Worm (Caenorhabditis elegans) whole organism, young adult: ENCODE data around the gene T23F6.2.

Source experiments
- B0261.1 ChIP-seq: sonication (generic microtip); optimal IDR thresholded peaks from 2 replicates; lab custom pipeline; 2016; ENCODE audit warnings: mild to moderate bottlenecking, missing genetic modification characterization, moderate library complexity, missing compliant biosample characterization
- D2030.7 ChIP-seq: fragments of 200-800 bp; sonication (Bioruptor generic); IDR thresholded peaks from 2 replicates; pipeline ENCODE4 v1.3.6; 2022; ENCODE audit warnings: missing genetic modification reagents, missing genetic modification characterization, missing compliant biosample characterization
- F23B12.7 ChIP-seq: sonication (generic microtip); optimal IDR thresholded peaks from 2 replicates; lab custom pipeline; 2017; ENCODE audit warnings: missing genetic modification characterization, mild to moderate bottlenecking, missing compliant biosample characterization, antibody characterized with exemption, moderate library complexity; ENCODE audit not compliant: insufficient read depth
- F37B4.10 ChIP-seq: fragments of 200-800 bp; sonication (Bioruptor generic); IDR thresholded peaks from 2 replicates; pipeline ENCODE4 v1.3.6; 2022; ENCODE audit warnings: missing genetic modification characterization, missing compliant biosample characterization
- F49E8.2 ChIP-seq: sonication (generic microtip); optimal IDR thresholded peaks from 3 replicates; lab custom pipeline; 2017; ENCODE audit warnings: missing genetic modification characterization, mild to moderate bottlenecking, missing compliant biosample characterization, antibody characterized with exemption, moderate library complexity; ENCODE audit not compliant: insufficient read depth
- F52B5.7 ChIP-seq: sonication (generic microtip); optimal IDR thresholded peaks from 2 replicates; lab custom pipeline; 2016; ENCODE audit warnings: mild to moderate bottlenecking, missing genetic modification characterization, missing compliant biosample characterization
- Y53G8AR.9 ChIP-seq: fragments of 200-800 bp; sonication (Bioruptor generic); conservative IDR thresholded peaks from 2 replicates; pipeline ENCODE4 v1.3.6; 2022; ENCODE audit warnings: missing genetic modification reagents, missing genetic modification characterization, missing compliant biosample characterization
- Y95B8A.8 ChIP-seq: fragments of 200-800 bp; sonication (Bioruptor generic); IDR thresholded peaks from 2 replicates; pipeline ENCODE4 v1.3.6; 2022; ENCODE audit warnings: missing genetic modification reagents, missing genetic modification characterization, missing compliant biosample characterization
- akir-1 ChIP-seq: fragments of 200-800 bp; sonication (Bioruptor generic); optimal IDR thresholded peaks from 2 replicates; lab custom pipeline; 2018; ENCODE audit warnings: mild to moderate bottlenecking, missing genetic modification characterization, moderate library complexity, missing compliant biosample characterization
- aptf-2 ChIP-seq: fragments of 200-800 bp; sonication (Bioruptor generic); conservative IDR thresholded peaks from 2 replicates; pipeline ENCODE4 v1.3.6; 2022; ENCODE audit warnings: missing genetic modification reagents, missing genetic modification characterization, missing compliant biosample characterization
- aptf-3 ChIP-seq: fragments of 200-800 bp; sonication (Bioruptor generic); IDR thresholded peaks from 2 replicates; pipeline ENCODE4 v1.3.6; 2022; ENCODE audit warnings: missing genetic modification characterization, missing compliant biosample characterization
- athp-1 ChIP-seq: sonication (generic microtip); optimal IDR thresholded peaks from 2 replicates; lab custom pipeline; 2017; ENCODE audit warnings: mild to moderate bottlenecking, missing genetic modification characterization, missing compliant biosample characterization
- attf-5 ChIP-seq: fragments of 200-800 bp; sonication (Bioruptor generic); optimal IDR thresholded peaks from 2 replicates; lab custom pipeline; 2018; ENCODE audit warnings: mild to moderate bottlenecking, missing genetic modification characterization, missing compliant biosample characterization
- attf-6 ChIP-seq: fragments of 200-800 bp; sonication (Bioruptor generic); IDR thresholded peaks from 2 replicates; pipeline ENCODE4 v1.3.6; 2022; ENCODE audit warnings: missing genetic modification reagents, missing genetic modification characterization, missing compliant biosample characterization
- bed-1 ChIP-seq: fragments of 200-800 bp; sonication (Bioruptor generic); IDR thresholded peaks from 2 replicates; pipeline ENCODE4 v1.3.6; 2022; ENCODE audit warnings: missing genetic modification reagents, missing genetic modification characterization, missing compliant biosample characterization
- ccch-3 ChIP-seq: fragments of 200-800 bp; sonication (Bioruptor generic); optimal IDR thresholded peaks from 2 replicates; lab custom pipeline; 2018; ENCODE audit warnings: mild to moderate bottlenecking, missing genetic modification characterization, missing compliant biosample characterization
- cebp-2 ChIP-seq: fragments of 200-800 bp; sonication (Bioruptor generic); IDR thresholded peaks from 2 replicates; pipeline ENCODE4 v1.3.6; 2022; ENCODE audit warnings: missing genetic modification characterization, missing compliant biosample characterization
- ceh-100 ChIP-seq: fragments of 200-800 bp; sonication (Bioruptor generic); IDR thresholded peaks from 2 replicates; pipeline ENCODE4 v1.3.6; 2022; ENCODE audit warnings: missing genetic modification reagents, missing genetic modification characterization, missing compliant biosample characterization
- ceh-40 ChIP-seq: fragments of 200-800 bp; sonication (Bioruptor generic); IDR thresholded peaks from 2 replicates; pipeline ENCODE4 v1.3.6; 2022; ENCODE audit warnings: missing genetic modification characterization, missing compliant biosample characterization
- ceh-58 ChIP-seq: fragments of 200-800 bp; sonication (Bioruptor generic); IDR thresholded peaks from 2 replicates; pipeline ENCODE4 v1.3.6; 2022; ENCODE audit warnings: missing genetic modification characterization, missing compliant biosample characterization
- ceh-79 ChIP-seq: sonication (generic microtip); optimal IDR thresholded peaks from 2 replicates; lab custom pipeline; 2017; ENCODE audit warnings: mild to moderate bottlenecking, missing genetic modification characterization, missing compliant biosample characterization
- die-1 ChIP-seq: sonication (generic microtip); optimal IDR thresholded peaks from 2 replicates; lab custom pipeline; 2016; ENCODE audit warnings: missing genotype, mild to moderate bottlenecking, missing genetic modification characterization, missing compliant biosample characterization
- efl-1 ChIP-seq: fragments of 150-350 bp; optimal IDR thresholded peaks from 2 replicates; lab custom pipeline; 2014; ENCODE audit warnings: missing biosample characterization, missing genetic modification reagents, missing genetic modification characterization
- egl-18 ChIP-seq: fragments of 200-800 bp; sonication (Bioruptor generic); IDR thresholded peaks from 2 replicates; pipeline ENCODE4 v1.3.6; 2022; ENCODE audit warnings: missing genetic modification reagents, missing genetic modification characterization, missing compliant biosample characterization
- egl-44 ChIP-seq: fragments of 200-800 bp; sonication (Bioruptor generic); IDR thresholded peaks from 2 replicates; pipeline ENCODE4 v1.3.6; 2022; ENCODE audit warnings: missing genetic modification reagents, missing genetic modification characterization, missing compliant biosample characterization
- ekl-4 ChIP-seq: fragments of 200-800 bp; sonication (Bioruptor generic); IDR thresholded peaks from 2 replicates; pipeline ENCODE4 v1.3.6; 2022; ENCODE audit warnings: missing genetic modification reagents, missing genetic modification characterization, missing compliant biosample characterization
- ets-4 ChIP-seq: fragments of 200-800 bp; sonication (Bioruptor generic); optimal IDR thresholded peaks from 2 replicates; lab custom pipeline; 2018; ENCODE audit warnings: mild to moderate bottlenecking, missing genetic modification characterization, missing compliant biosample characterization
- madf-10 ChIP-seq: sonication (generic microtip); optimal IDR thresholded peaks from 2 replicates; lab custom pipeline; 2016; ENCODE audit warnings: mild to moderate bottlenecking, missing genetic modification characterization, missing compliant biosample characterization
- madf-6 ChIP-seq: fragments of 200-800 bp; sonication (Bioruptor generic); IDR thresholded peaks from 2 replicates; pipeline ENCODE4 v1.3.6; 2022; ENCODE audit warnings: missing genetic modification reagents, missing genetic modification characterization, missing compliant biosample characterization
- madf-8 ChIP-seq: fragments of 200-800 bp; sonication (Bioruptor generic); conservative IDR thresholded peaks from 2 replicates; pipeline ENCODE4 v1.3.6; 2022; ENCODE audit warnings: missing genetic modification reagents, missing genetic modification characterization, missing compliant biosample characterization
- mel-28 ChIP-seq: sonication (generic microtip); optimal IDR thresholded peaks from 2 replicates; lab custom pipeline; 2016; ENCODE audit warnings: borderline replicate concordance, mild to moderate bottlenecking, missing genetic modification characterization, missing compliant biosample characterization
- mxl-1 ChIP-seq: sonication (generic microtip); optimal IDR thresholded peaks from 2 replicates; lab custom pipeline; 2016; ENCODE audit warnings: missing genetic modification characterization, missing compliant biosample characterization
- nfya-2 ChIP-seq: fragments of 200-800 bp; sonication (Bioruptor generic); IDR thresholded peaks from 2 replicates; pipeline ENCODE4 v1.3.6; 2022; ENCODE audit warnings: missing genetic modification reagents, missing genetic modification characterization, missing compliant biosample characterization
- nfyb-1 ChIP-seq: fragments of 200-800 bp; sonication (Bioruptor generic); IDR thresholded peaks from 2 replicates; pipeline ENCODE4 v1.3.6; 2022; ENCODE audit warnings: missing genetic modification reagents, missing genetic modification characterization, missing compliant biosample characterization
- nhr-80 ChIP-seq: sonication (generic microtip); optimal IDR thresholded peaks from 2 replicates; lab custom pipeline; 2016; ENCODE audit warnings: missing genetic modification characterization, missing compliant biosample characterization
- nhr-90 ChIP-seq: sonication (generic microtip); optimal IDR thresholded peaks from 2 replicates; lab custom pipeline; 2016; ENCODE audit warnings: missing genotype, mild to moderate bottlenecking, missing genetic modification characterization, missing compliant biosample characterization
- snpc-1.1 ChIP-seq: sonication (generic microtip); optimal IDR thresholded peaks from 2 replicates; lab custom pipeline; 2017; ENCODE audit warnings: missing genetic modification characterization, mild to moderate bottlenecking, missing compliant biosample characterization, antibody characterized with exemption, moderate library complexity, missing genotype, missing genetic modification reagents; ENCODE audit not compliant: insufficient read depth
- snpc-3.4 ChIP-seq: sonication (generic microtip); optimal IDR thresholded peaks from 2 replicates; lab custom pipeline; 2017; ENCODE audit warnings: missing genetic modification characterization, mild to moderate bottlenecking, missing compliant biosample characterization, antibody characterized with exemption, moderate library complexity, missing genotype, missing genetic modification reagents
- somi-1 ChIP-seq: fragments of 200-800 bp; sonication (Bioruptor generic); optimal IDR thresholded peaks from 2 replicates; lab custom pipeline; 2018; ENCODE audit warnings: mild to moderate bottlenecking, missing genetic modification characterization, missing compliant biosample characterization
- tlf-1 ChIP-seq: fragments of 200-800 bp; sonication (Bioruptor generic); optimal IDR thresholded peaks from 2 replicates; lab custom pipeline; 2018; ENCODE audit warnings: mild to moderate bottlenecking, missing genetic modification characterization, missing compliant biosample characterization
- unc-130 ChIP-seq: sonication (generic microtip); optimal IDR thresholded peaks from 2 replicates; lab custom pipeline; 2016; ENCODE audit warnings: missing genetic modification reagents, missing genetic modification characterization, missing compliant biosample characterization
- ztf-22 ChIP-seq: fragments of 200-800 bp; sonication (Bioruptor generic); optimal IDR thresholded peaks from 2 replicates; lab custom pipeline; 2018; ENCODE audit warnings: mild to moderate bottlenecking, missing genetic modification characterization, moderate library complexity, missing compliant biosample characterization
- ztf-25 ChIP-seq: fragments of 200-800 bp; sonication (Bioruptor generic); IDR thresholded peaks from 2 replicates; pipeline ENCODE4 v1.3.6; 2022; ENCODE audit warnings: missing genetic modification reagents, missing genetic modification characterization, missing compliant biosample characterization
- ztf-6 ChIP-seq: fragments of 200-800 bp; sonication (Bioruptor generic); IDR thresholded peaks from 2 replicates; pipeline ENCODE4 v1.3.6; 2022; ENCODE audit warnings: missing genetic modification reagents, missing genetic modification characterization, missing compliant biosample characterization

T23F6.2 gene

ce11 chrIV:12725925-12726324 is 4.8 kb downstream of the T23F6.2 start:
- TF ChIP-seq mxl-1 (tag; lab: Kevin White, UChicago) (no peak), attf-6 (GFP tag; lab: Robert Waterston, UW) (no peak), attf-5 (GFP tag; lab: Kevin White, UChicago) (no peak), nhr-90 (tag; lab: Kevin White, UChicago) (no peak), akir-1 (no peak), egl-44 (GFP tag; lab: Robert Waterston, UW) (no peak), ekl-4 (GFP tag; lab: Robert Waterston, UW) (no peak), ceh-40 (GFP tag; lab: Robert Waterston, UW) (no peak), snpc-3.4 (tag; lab: Kevin White, UChicago) (no peak), efl-1 (GFP tag; lab: Kevin White, UChicago) (no peak), tlf-1 (GFP tag; lab: Kevin White, UChicago) (no peak), ceh-58 (GFP tag; lab: Robert Waterston, UW) (no peak), ceh-79 (tag; lab: Kevin White, UChicago) (no peak), somi-1 (GFP tag; lab: Kevin White, UChicago) (no peak), aptf-2 (GFP tag; lab: Robert Waterston, UW) (no peak), egl-18 (GFP tag; lab: Robert Waterston, UW) (no peak)

- no peak for TF ChIP-seq F52B5.7 (tag; lab: Kevin White, UChicago)
- TF ChIP-seq bed-1 = no peak
- TF ChIP-seq nhr-80 (tag; lab: Kevin White, UChicago) = peak; percentile 21
- TF ChIP-seq ztf-22 = no peak
- TF ChIP-seq F49E8.2 (tag; lab: Kevin White, UChicago) = no peak
- no peak for TF ChIP-seq B0261.1 (tag; lab: Kevin White, UChicago)
These were observed 7.0 kb downstream of the T23F6.2 start for ce11 chrIV:12728162-12728561.

ce11 chrIV:12730624-12731023 is 9.5 kb downstream of the T23F6.2 start:
- TF ChIP-seq ztf-6 (GFP tag; lab: Robert Waterston, UW) (peak; percentile 57; the same call in 1 of the 2 replicates), Y95B8A.8 (peak; percentile 50; the same call in 1 of the 2 replicates), nfyb-1 (GFP tag; lab: Robert Waterston, UW) (0 out of 2 replicates have a peak, but pooled peaks have one; percentile 58), madf-6 (GFP tag; lab: Robert Waterston, UW) (0 out of 2 replicates have a peak, but pooled peaks have one; percentile 3)

ce11 chrIV:12731503-12731902 is 10.3 kb downstream of the T23F6.2 start:
- TF ChIP-seq F37B4.10 = 0 out of 2 replicates have a peak, but pooled peaks have one; percentile 63
- TF ChIP-seq nfya-2 (GFP tag; lab: Robert Waterston, UW) = peak; percentile 4; the same call in 1 of the 2 replicates
- TF ChIP-seq ztf-25 (GFP tag; lab: Robert Waterston, UW) = 0 out of 2 replicates have a peak, but pooled peaks have one; percentile 53
- 0 out of 2 replicates have a peak, but pooled peaks have one; percentile 36 for TF ChIP-seq Y53G8AR.9 (GFP tag; lab: Robert Waterston, UW)
- TF ChIP-seq cebp-2 = 0 out of 2 replicates have a peak, but pooled peaks have one; percentile 25

- TF ChIP-seq aptf-3 (GFP tag; lab: Robert Waterston, UW) (no peak), madf-10 (no peak), ccch-3 (GFP tag; lab: Kevin White, UChicago) (no peak), unc-130 (GFP tag; lab: Kevin White, UChicago) (no peak), F37B4.10 (no peak), D2030.7 (GFP tag; lab: Robert Waterston, UW) (no peak), ets-4 (GFP tag; lab: Kevin White, UChicago) (no peak), athp-1 (tag; lab: Kevin White, UChicago) (no peak), madf-8 (GFP tag; lab: Robert Waterston, UW) (no peak), mel-28 (tag; lab: Kevin White, UChicago) (no peak), ceh-100 (GFP tag; lab: Robert Waterston, UW) (no peak), F23B12.7 (no peak), die-1 (no peak), snpc-1.1 (tag; lab: Kevin White, UChicago) (no peak)
These were observed 20.3 kb downstream of the T23F6.2 start, which contains the start of gene T23F6.5 for ce11 chrIV:12741438-12741837. Gene T23F6.5 (minus strand): TSS chrIV:12741538.
